Worm (Caenorhabditis elegans): Measurements from ENCODE around the gene sago-1.

- TF ChIP-seq nhr-28 (tag; optimal IDR thresholded peaks at IDR 0.05) (peak; percentile 23), lin-13 (GFP tag; optimal IDR thresholded peaks at IDR 0.05) (no peak), ces-1 (GFP tag; optimal IDR thresholded peaks at IDR 0.05) (no peak), hif-1 (tag; optimal IDR thresholded peaks at IDR 0.05) (no peak), aly-2 (tag; optimal IDR thresholded peaks at IDR 0.05) (no peak), F49E8.2 (tag; optimal IDR thresholded peaks at IDR 0.05; ENCODE audit: borderline replicate concordance) (no peak), Y5F2A.4 (GFP tag; optimal IDR thresholded peaks at IDR 0.05) (no peak), fkh-10 (GFP tag; optimal IDR thresholded peaks at IDR 0.05) (no peak), skn-1 (tag; optimal IDR thresholded peaks at IDR 0.05) (no peak), sdz-12 (GFP tag; optimal IDR thresholded peaks at IDR 0.05) (no peak), unc-39 (tag; optimal IDR thresholded peaks at IDR 0.05) (no peak)
Observed at ce11 chrV:6357236-6357635, 53.7 kb downstream of the sago-1 start.

All from whole organism, L4 larva.